Worm (Caenorhabditis elegans): Measurements from ENCODE around the gene cyb-2.1.

Gene cyb-2.1

ce11 chrIV:10975968-10976367 is 9.8 kb upstream of the cyb-2.1 start (continued):
- peak; percentile 83 for TF ChIP-seq nhr-25 (tag; optimal IDR thresholded peaks at IDR 0.05; ENCODE audit: borderline replicate concordance, insufficient read depth)
- 0 out of 2 replicates have a peak, but pooled peaks have one; percentile 31 for TF ChIP-seq nhr-41 (GFP tag; IDR thresholded peaks at IDR 0.05)
- no peak for TF ChIP-seq rbr-2 (tag; optimal IDR thresholded peaks at IDR 0.05)
- no peak for TF ChIP-seq hif-1 (tag; optimal IDR thresholded peaks at IDR 0.05)
- TF ChIP-seq ama-1 (optimal IDR thresholded peaks at IDR 0.05), result no peak
- TF ChIP-seq aly-2 (tag; optimal IDR thresholded peaks at IDR 0.05), result no peak
- TF ChIP-seq F26F4.8 (GFP tag; conservative IDR thresholded peaks at IDR 0.05), result no peak
- peak; percentile 66 for TF ChIP-seq mep-1 (tag; optimal IDR thresholded peaks at IDR 0.05)
- 0 out of 2 replicates have a peak, but pooled peaks have one; percentile 33 for TF ChIP-seq D1046.2 (GFP tag; IDR thresholded peaks at IDR 0.05)
- peak; percentile 77 for TF ChIP-seq hlh-30 (tag; optimal IDR thresholded peaks at IDR 0.05; ENCODE audit: insufficient read depth)
- no peak for TF ChIP-seq zag-1 (tag; optimal IDR thresholded peaks at IDR 0.05)
- no peak for TF ChIP-seq Y48G9A.11 (GFP tag; IDR thresholded peaks at IDR 0.05)
- TF ChIP-seq daf-12 (tag; optimal IDR thresholded peaks at IDR 0.05), result no peak
- TF ChIP-seq zfp-3 (GFP tag; conservative IDR thresholded peaks at IDR 0.05), result no peak
- no peak for TF ChIP-seq F10B5.3 (tag; optimal IDR thresholded peaks at IDR 0.05)
- no peak for TF ChIP-seq mdt-29 (GFP tag; IDR thresholded peaks at IDR 0.05)
- peak; percentile 50 for TF ChIP-seq aha-1 (tag)
- no peak for TF ChIP-seq set-16 (GFP tag; IDR thresholded peaks at IDR 0.05)
- no peak for TF ChIP-seq madf-5 (GFP tag; IDR thresholded peaks at IDR 0.05)
- no peak for TF ChIP-seq ceh-44 (GFP tag; IDR thresholded peaks at IDR 0.05)
- TF ChIP-seq pha-4 (GFP tag; IDR thresholded peaks at IDR 0.05), result no peak
- no peak for TF ChIP-seq pha-4 (tag; optimal IDR thresholded peaks at IDR 0.05)
- no peak for TF ChIP-seq unc-39 (tag; optimal IDR thresholded peaks at IDR 0.05)
- peak; percentile 19 for TF ChIP-seq nhr-6 (tag; optimal IDR thresholded peaks at IDR 0.05)
- TF ChIP-seq nhr-111 (GFP tag; optimal IDR thresholded peaks at IDR 0.05), result no peak

- TF ChIP-seq F10B5.3 (tag; optimal IDR thresholded peaks at IDR 0.05), result no peak
- TF ChIP-seq fkh-10 (GFP tag; optimal IDR thresholded peaks at IDR 0.05), result no peak
- TF ChIP-seq fos-1 (tag; optimal IDR thresholded peaks at IDR 0.05), result no peak
- TF ChIP-seq attf-4 (tag; optimal IDR thresholded peaks at IDR 0.05), result no peak
- TF ChIP-seq lin-15B (tag; optimal IDR thresholded peaks at IDR 0.05), result no peak
- TF ChIP-seq unc-39 (tag; optimal IDR thresholded peaks at IDR 0.05), result no peak
- no peak for TF ChIP-seq ces-1 (GFP tag; optimal IDR thresholded peaks at IDR 0.05)
- TF ChIP-seq nhr-41 (GFP tag; IDR thresholded peaks at IDR 0.05), result no peak
- TF ChIP-seq nhr-48 (tag; optimal IDR thresholded peaks at IDR 0.05), result no peak
- TF ChIP-seq lim-7 (GFP tag; IDR thresholded peaks at IDR 0.05), result no peak
- TF ChIP-seq zip-2 (tag; optimal IDR thresholded peaks at IDR 0.05), result no peak
- no peak for TF ChIP-seq ztf-11 (tag; optimal IDR thresholded peaks at IDR 0.05)
- no peak for TF ChIP-seq pha-4 (GFP tag; IDR thresholded peaks at IDR 0.05)
- no peak for TF ChIP-seq pha-4 (tag; optimal IDR thresholded peaks at IDR 0.05)
- no peak for TF ChIP-seq unc-130 (GFP tag; optimal IDR thresholded peaks at IDR 0.05)
- TF ChIP-seq lin-1 (GFP tag; IDR thresholded peaks at IDR 0.05), result no peak
Measured at ce11 chrIV:10978641-10979040, 7.1 kb upstream of the cyb-2.1 start.

ce11 chrIV:10979689-10980088 is 6.1 kb upstream of the cyb-2.1 start:
- TF ChIP-seq unc-62 (GFP tag; optimal IDR thresholded peaks at IDR 0.05 in 1 of 2) (peak in 1 of 2 experiments; percentile 94), unc-62 (tag; optimal IDR thresholded peaks at IDR 0.05) (no peak), lim-7 (GFP tag; IDR thresholded peaks at IDR 0.05) (no peak), F49E8.2 (tag; optimal IDR thresholded peaks at IDR 0.05; ENCODE audit: borderline replicate concordance) (no peak), lsy-2 (tag; optimal IDR thresholded peaks at IDR 0.05) (peak in 1 of 2 experiments; percentile 13), mep-1 (tag; optimal IDR thresholded peaks at IDR 0.05) (peak; percentile 22), fkh-10 (GFP tag; optimal IDR thresholded peaks at IDR 0.05) (peak; percentile 46), mes-2 (tag; optimal IDR thresholded peaks at IDR 0.05; ENCODE audit: poor library complexity, severe bottlenecking) (peak; percentile 10), nhr-48 (tag; optimal IDR thresholded peaks at IDR 0.05) (no peak), mxl-2 (GFP tag; conservative IDR thresholded peaks at IDR 0.05) (no peak), aha-1 (tag) (peak; percentile 25), unc-39 (tag; optimal IDR thresholded peaks at IDR 0.05) (no peak), nhr-6 (tag; optimal IDR thresholded peaks at IDR 0.05) (no peak), egl-27 (tag; optimal IDR thresholded peaks at IDR 0.05) (no peak), ctbp-1 (GFP tag; IDR thresholded peaks at IDR 0.05) (peak; percentile 63; the same call in 1 of the 2 replicates), nhr-77 (tag; optimal IDR thresholded peaks at IDR 0.05) (no peak), hlh-30 (tag; optimal IDR thresholded peaks at IDR 0.05; ENCODE audit: insufficient read depth) (peak; percentile 45), hlh-11 (tag; optimal IDR thresholded peaks at IDR 0.05) (peak; percentile 46), nhr-28 (tag; optimal IDR thresholded peaks at IDR 0.05) (peak; percentile 2)
